Worm (Caenorhabditis elegans) whole organism, L1 larva: Measurements from ENCODE around the gene srlf-37.

ENCODE experiments used
- C04F5.9 ChIP-seq: sonication (generic microtip); optimal IDR thresholded peaks from 2 replicates; lab custom pipeline; 2016; ENCODE audit warnings: missing genetic modification characterization, missing compliant biosample characterization
- C34B4.2 ChIP-seq: sonication (generic microtip); optimal IDR thresholded peaks from 2 replicates; lab custom pipeline; 2017; ENCODE audit warnings: mild to moderate bottlenecking, missing genetic modification characterization, missing compliant biosample characterization
- F16B12.6 ChIP-seq: fragments of 150-350 bp; optimal IDR thresholded peaks from 2 replicates; lab custom pipeline; 2014; ENCODE audit warnings: missing biosample characterization, missing genetic modification characterization
- Y116A8C.19 ChIP-seq: sonication (generic microtip); optimal IDR thresholded peaks from 2 replicates; lab custom pipeline; 2016; ENCODE audit warnings: missing compliant biosample characterization, missing genetic modification characterization, borderline replicate concordance
- aha-1 ChIP-seq: fragments of 150-350 bp; optimal IDR thresholded peaks from 2 replicates; lab custom pipeline; 2014; ENCODE audit warnings: missing biosample characterization, missing genetic modification characterization
- aly-2 ChIP-seq: fragments of 150-350 bp; optimal IDR thresholded peaks from 2 replicates; lab custom pipeline; 2014; ENCODE audit warnings: missing biosample characterization, missing genetic modification characterization
- blmp-1 ChIP-seq: fragments of 150-350 bp; optimal IDR thresholded peaks from 2 replicates; lab custom pipeline; 2014; ENCODE audit warnings: missing biosample characterization, missing genetic modification characterization
- ceh-88 ChIP-seq: fragments of 200-800 bp; sonication (Bioruptor generic); IDR thresholded peaks from 2 replicates; pipeline ENCODE4 v1.3.6; 2022; ENCODE audit warnings: missing genetic modification characterization, missing compliant biosample characterization
- ceh-90 ChIP-seq: sonication (generic microtip); optimal IDR thresholded peaks from 2 replicates; lab custom pipeline; 2016; ENCODE audit warnings: missing genetic modification characterization, missing compliant biosample characterization
- ces-1 ChIP-seq: fragments of 150-350 bp; optimal IDR thresholded peaks from 2 replicates; lab custom pipeline; 2014; ENCODE audit warnings: missing biosample characterization, missing genetic modification reagents, missing genetic modification characterization
- dpl-1 ChIP-seq, 3 experiments: fragments of 150-350 bp in 2 of 3; sonication (generic microtip) in 1 of 3; optimal IDR thresholded peaks; 2 replicates each; lab custom pipeline; 2014 to 2017; ENCODE audit warnings: missing biosample characterization in 3 of 3, missing genetic modification characterization in 3 of 3, missing genetic modification reagents in 3 of 3
- dsc-1 ChIP-seq: sonication (generic microtip); optimal IDR thresholded peaks from 2 replicates; lab custom pipeline; 2016; ENCODE audit warnings: mild to moderate bottlenecking, missing genetic modification characterization, missing compliant biosample characterization
- egl-27 ChIP-seq, 2 experiments: fragments of 150-350 bp in 1 of 2; sonication (generic microtip); optimal IDR thresholded peaks; 3 replicates each; lab custom pipeline; 2017 to 2018; ENCODE audit warnings: missing biosample characterization in 2 of 2, missing genetic modification characterization in 2 of 2, missing genetic modification reagents in 2 of 2
- ets-5 ChIP-seq: fragments of 200-800 bp; sonication (Bioruptor generic); IDR thresholded peaks from 2 replicates; pipeline ENCODE4 v1.3.6; 2022; ENCODE audit warnings: missing genetic modification characterization, missing compliant biosample characterization
- fkh-10 ChIP-seq: sonication (generic microtip); optimal IDR thresholded peaks from 2 replicates; lab custom pipeline; 2017; ENCODE audit warnings: missing biosample characterization, missing genetic modification reagents, missing genetic modification characterization
- fkh-8 ChIP-seq: sonication (generic microtip); optimal IDR thresholded peaks from 2 replicates; lab custom pipeline; 2016; ENCODE audit warnings: mild to moderate bottlenecking, missing genetic modification characterization, missing compliant biosample characterization
- fos-1 ChIP-seq: fragments of 150-350 bp; optimal IDR thresholded peaks from 2 replicates; lab custom pipeline; 2014; ENCODE audit warnings: missing biosample characterization, missing genetic modification characterization
- grh-1 ChIP-seq: fragments of 200-800 bp; sonication (Bioruptor generic); IDR thresholded peaks from 2 replicates; pipeline ENCODE4 v1.3.6; 2022; ENCODE audit warnings: missing genetic modification reagents, missing genetic modification characterization, missing compliant biosample characterization
- hpl-2 ChIP-seq: fragments of 150-350 bp; optimal IDR thresholded peaks from 2 replicates; lab custom pipeline; 2014; ENCODE audit warnings: missing biosample characterization, missing genetic modification reagents, missing genetic modification characterization
- lin-15B ChIP-seq: fragments of 150-350 bp; sonication (generic microtip); optimal IDR thresholded peaks from 3 replicates; lab custom pipeline; 2014; ENCODE audit warnings: missing biosample characterization, missing genetic modification characterization
- lin-35 ChIP-seq, 2 experiments: fragments of 150-350 bp; optimal IDR thresholded peaks; 2 replicates each; lab custom pipeline; 2014; ENCODE audit warnings: missing biosample characterization in 2 of 2, missing genetic modification characterization in 2 of 2, missing genetic modification reagents in 2 of 2
- lin-39 ChIP-seq: fragments of 150-350 bp; optimal IDR thresholded peaks from 2 replicates; lab custom pipeline; 2014; ENCODE audit warnings: missing biosample characterization, missing genetic modification reagents, missing genetic modification characterization
- mdl-1 ChIP-seq, 2 experiments: fragments of 150-350 bp; optimal IDR thresholded peaks; 2 replicates each; lab custom pipeline; 2014 to 2017; ENCODE audit warnings: missing biosample characterization in 2 of 2, missing genetic modification characterization in 2 of 2, inconsistent platforms in 1 of 2
- mep-1 ChIP-seq: fragments of 150-350 bp; optimal IDR thresholded peaks from 2 replicates; lab custom pipeline; 2014; ENCODE audit warnings: missing biosample characterization, missing genetic modification characterization
- nhr-11 ChIP-seq: fragments of 150-350 bp; optimal IDR thresholded peaks from 2 replicates; lab custom pipeline; 2014; ENCODE audit warnings: missing biosample characterization, missing genetic modification characterization
- nhr-12 ChIP-seq: sonication (generic microtip); optimal IDR thresholded peaks from 2 replicates; lab custom pipeline; 2017; ENCODE audit warnings: missing biosample characterization, missing genetic modification characterization
- nhr-47 ChIP-seq: sonication (generic microtip); optimal IDR thresholded peaks from 2 replicates; lab custom pipeline; 2016; ENCODE audit warnings: mild to moderate bottlenecking, missing genetic modification characterization, moderate library complexity, missing compliant biosample characterization
- nhr-71 ChIP-seq: sonication (generic microtip); optimal IDR thresholded peaks from 2 replicates; lab custom pipeline; 2016; ENCODE audit warnings: mild to moderate bottlenecking, missing genetic modification characterization, moderate library complexity, missing compliant biosample characterization
- nhr-76 ChIP-seq: sonication (generic microtip); optimal IDR thresholded peaks from 2 replicates; lab custom pipeline; 2017; ENCODE audit warnings: missing biosample characterization, missing genetic modification characterization
- nhr-84 ChIP-seq: sonication (generic microtip); optimal IDR thresholded peaks from 2 replicates; lab custom pipeline; 2017; ENCODE audit warnings: missing biosample characterization, missing genetic modification characterization
- snpc-4 ChIP-seq: fragments of 150-350 bp; optimal IDR thresholded peaks from 2 replicates; lab custom pipeline; 2014; ENCODE audit warnings: missing biosample characterization, missing genetic modification characterization
- snu-23 ChIP-seq: sonication (generic microtip); optimal IDR thresholded peaks from 2 replicates; lab custom pipeline; 2016; ENCODE audit warnings: missing genetic modification characterization, missing compliant biosample characterization
- tbx-2 ChIP-seq: sonication (generic microtip); optimal IDR thresholded peaks from 2 replicates; lab custom pipeline; 2016; ENCODE audit warnings: missing genetic modification characterization, missing compliant biosample characterization
- unc-130 ChIP-seq: fragments of 150-350 bp; optimal IDR thresholded peaks from 2 replicates; lab custom pipeline; 2017; ENCODE audit warnings: missing biosample characterization, missing genetic modification characterization, inconsistent platforms
- unc-62 ChIP-seq: fragments of 150-350 bp; optimal IDR thresholded peaks from 2 replicates; lab custom pipeline; 2014; ENCODE audit warnings: missing biosample characterization, missing genetic modification reagents, missing genetic modification characterization
- unc-86 ChIP-seq: sonication (generic microtip); optimal IDR thresholded peaks from 2 replicates; lab custom pipeline; 2016; ENCODE audit warnings: missing genetic modification characterization, missing compliant biosample characterization
- vab-15 ChIP-seq: sonication (generic microtip); optimal IDR thresholded peaks from 2 replicates; lab custom pipeline; 2017; ENCODE audit warnings: missing genotype, mild to moderate bottlenecking, missing genetic modification characterization, missing compliant biosample characterization
- ztf-11 ChIP-seq, 2 experiments: sonication (generic microtip); optimal IDR thresholded peaks; 2 replicates each; lab custom pipeline; 2016 to 2017; ENCODE audit warnings: missing genetic modification characterization in 2 of 2, missing biosample characterization in 1 of 2, missing compliant biosample characterization in 1 of 2

Gene srlf-37

DNA sequence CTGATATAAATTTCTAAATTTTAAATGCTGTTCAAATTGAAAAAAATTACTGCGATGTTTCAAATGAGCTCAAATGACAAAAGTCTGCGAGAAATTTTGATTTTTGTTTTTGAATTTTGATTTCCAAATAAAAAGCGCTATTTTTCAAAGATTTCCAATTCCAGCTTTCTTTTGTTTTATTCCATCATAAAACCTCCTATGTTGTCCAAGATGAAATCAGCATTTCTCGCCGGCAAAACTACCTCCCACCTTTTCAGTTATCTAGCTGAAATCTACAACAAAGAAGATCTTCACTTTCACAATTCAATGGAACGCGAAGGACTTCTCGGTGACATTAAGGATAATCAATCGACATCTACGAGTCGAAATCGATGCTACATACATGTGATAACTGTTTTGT is 25.0 kb downstream of the srlf-37 start, which contains the start of gene K06H6.4:
K06H6.4 (plus strand) TSS at position 301 of the 400 bp plus-strand sequence.
- TF ChIP-seq ztf-11 (tag; optimal IDR thresholded peaks at IDR 0.05; lab: Kevin White, UChicago) (no peak), blmp-1 (tag; lab: Kevin White, UChicago) (peak; percentile 29)

DNA sequence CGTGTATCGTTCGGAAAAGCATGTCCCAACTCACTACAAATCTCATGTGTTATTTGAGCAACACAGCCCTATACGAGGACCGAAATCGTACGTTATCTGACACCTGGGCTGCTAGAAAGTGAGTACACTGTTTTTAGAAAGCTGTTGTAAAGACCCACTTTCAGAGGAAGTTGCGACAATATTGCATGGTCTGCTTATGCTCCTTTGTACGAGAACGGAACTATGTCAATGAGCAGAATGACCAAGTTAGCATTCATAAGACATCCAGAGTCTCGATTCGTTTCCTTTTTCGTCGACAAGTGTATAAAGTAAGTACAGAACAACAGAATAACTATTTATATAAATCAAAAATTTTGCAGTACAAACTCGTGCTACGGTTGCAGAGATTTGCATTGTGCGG is 27.1 kb downstream of the srlf-37 start:
- no peak for TF ChIP-seq fkh-10 (GFP tag; lab: Kevin White, UChicago)
- TF ChIP-seq unc-86 (tag; lab: Kevin White, UChicago) = no peak
- no peak for TF ChIP-seq dsc-1 (tag; lab: Kevin White, UChicago)
- TF ChIP-seq ceh-88 (GFP tag; lab: Robert Waterston, UW) = no peak
- no peak for TF ChIP-seq nhr-47
- TF ChIP-seq nhr-84 (tag; lab: Kevin White, UChicago) = no peak
- TF ChIP-seq lin-15B (tag; lab: Kevin White, UChicago) = no peak

DNA sequence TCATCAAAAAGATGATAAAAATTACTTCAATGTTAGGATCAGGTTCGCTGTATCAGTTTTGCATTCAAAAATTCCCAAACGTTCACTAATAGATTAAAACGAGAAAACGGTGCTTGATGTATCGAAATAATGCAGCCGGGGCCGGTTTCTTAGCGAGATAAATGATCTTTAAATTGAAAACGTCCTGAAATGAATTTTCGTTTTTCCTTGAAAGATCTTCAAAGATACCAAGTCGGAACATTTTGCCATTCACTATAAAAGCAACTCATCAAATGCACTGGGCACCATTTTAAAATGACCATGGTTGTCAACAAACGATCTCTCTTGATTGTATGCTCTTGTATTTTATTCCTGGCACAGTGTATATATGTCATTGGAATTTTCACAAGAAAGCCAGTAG is 27.9 kb downstream of the srlf-37 start, which contains the start of gene K06H6.5:
K06H6.5 (plus strand) TSS at position 301 of the 400 bp plus-strand sequence.
- TF ChIP-seq nhr-12 (tag; lab: Kevin White, UChicago) (no peak), mdl-1 (tag; optimal IDR thresholded peaks at IDR 0.05; lab: Kevin White, UChicago) (no peak), fkh-8 (tag; lab: Kevin White, UChicago) (no peak), lin-35 (GFP tag; optimal IDR thresholded peaks at IDR 0.05; lab: Kevin White, UChicago) (no peak), Y116A8C.19 (tag; lab: Kevin White, UChicago) (no peak)

ce11 chrV:574639-575038 is 29.4 kb downstream of the srlf-37 start, which contains the start of gene C14C6.13:
Gene C14C6.13, minus strand, starts transcription at chrV:574739.
- TF ChIP-seq tbx-2 (tag; lab: Kevin White, UChicago) (no peak), unc-62 (GFP tag; lab: Kevin White, UChicago) (no peak), mep-1 (tag; lab: Kevin White, UChicago) (no peak), unc-130 (tag; lab: Kevin White, UChicago) (no peak), snpc-4 (no peak), C04F5.9 (tag; lab: Kevin White, UChicago) (no peak), aly-2 (tag; lab: Kevin White, UChicago) (no peak), vab-15 (tag; lab: Kevin White, UChicago) (no peak), egl-27 (tag; optimal IDR thresholded peaks at IDR 0.05; lab: Kevin White, UChicago) (no peak), fkh-10 (GFP tag; lab: Kevin White, UChicago) (no peak), lin-15B (tag; lab: Kevin White, UChicago) (no peak), nhr-11 (tag; lab: Kevin White, UChicago) (no peak), mdl-1 (tag; optimal IDR thresholded peaks at IDR 0.05; lab: Kevin White, UChicago) (no peak), aha-1 (tag; lab: Kevin White, UChicago) (no peak), nhr-84 (tag; lab: Kevin White, UChicago) (no peak)

- no peak for TF ChIP-seq lin-15B (tag; lab: Kevin White, UChicago)
Measured at ce11 chrV:568105-568504, 35.9 kb downstream of the srlf-37 start, which contains the start of gene sri-72. Gene sri-72, minus strand, starts transcription at chrV:568205.

DNA sequence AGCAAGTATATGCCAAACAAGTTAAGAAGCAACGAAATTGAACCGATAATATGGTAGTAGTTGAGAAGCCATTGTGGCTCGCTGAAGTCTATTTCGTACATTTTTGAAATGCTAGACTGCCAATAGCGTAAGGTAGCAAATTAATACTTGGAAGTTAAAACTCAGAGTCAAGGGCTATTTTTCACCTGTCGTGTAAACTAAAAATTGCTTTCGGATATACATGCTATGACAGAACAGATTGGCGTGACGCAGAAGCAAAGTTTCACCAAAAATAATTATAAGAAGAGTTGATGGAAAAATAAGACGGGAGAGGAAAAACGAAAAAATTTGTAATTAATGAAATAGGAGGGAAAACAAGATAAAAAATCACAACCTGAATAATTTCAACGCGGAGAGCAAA is 38.0 kb downstream of the srlf-37 start, which contains the start of gene sri-73:
sri-73 (minus strand) TSS at position 101 of the 400 bp plus-strand sequence.
- TF ChIP-seq unc-130 (tag; lab: Kevin White, UChicago) = no peak
- TF ChIP-seq hpl-2 (GFP tag; lab: Kevin White, UChicago) = no peak
- TF ChIP-seq ztf-11 (tag; optimal IDR thresholded peaks at IDR 0.05; lab: Kevin White, UChicago) = no peak
- TF ChIP-seq nhr-11 (tag; lab: Kevin White, UChicago) = no peak
- TF ChIP-seq ceh-90 = no peak
- TF ChIP-seq fos-1 (tag; lab: Kevin White, UChicago) = no peak
- TF ChIP-seq grh-1 (GFP tag; lab: Robert Waterston, UW) = no peak
- no peak for TF ChIP-seq nhr-71 (tag; lab: Kevin White, UChicago)
- no peak for TF ChIP-seq aha-1 (tag; lab: Kevin White, UChicago)
- no peak for TF ChIP-seq ets-5 (GFP tag; lab: Robert Waterston, UW)
- no peak for TF ChIP-seq nhr-76
- no peak for TF ChIP-seq F16B12.6 (tag; lab: Kevin White, UChicago)
- TF ChIP-seq lin-39 (tag; lab: Kevin White, UChicago) = no peak
- no peak for TF ChIP-seq C34B4.2 (tag; lab: Kevin White, UChicago)
- TF ChIP-seq dpl-1 (GFP tag; optimal IDR thresholded peaks at IDR 0.05; lab: Kevin White, UChicago) = no peak
- TF ChIP-seq egl-27 (tag; optimal IDR thresholded peaks at IDR 0.05; lab: Kevin White, UChicago) = no peak
- no peak for TF ChIP-seq snu-23 (GFP tag; lab: Kevin White, UChicago)
- no peak for TF ChIP-seq ces-1 (GFP tag; lab: Kevin White, UChicago)
- TF ChIP-seq mep-1 (tag; lab: Kevin White, UChicago) = no peak
